Fruit fly (Drosophila melanogaster): ENCODE results near the gene CG32815.

The CG32815 gene

dm6 chrX:948285-948556 is 16.0 kb downstream of the CG32815 start (continued):
- TF ChIP-seq stc (GFP tag; IDR thresholded peaks at IDR 0.05) (no peak), Xrp1 (GFP tag; IDR thresholded peaks at IDR 0.05) (no peak), CG13123 (GFP tag; optimal IDR thresholded peaks at IDR 0.05) (no peak), Med (GFP tag) (peak; percentile 90), lov (optimal IDR thresholded peaks at IDR 0.05) (no peak), lov (GFP tag; IDR thresholded peaks at IDR 0.05) (no peak), tx (GFP tag; optimal IDR thresholded peaks at IDR 0.05) (no peak), ara (GFP tag; IDR thresholded peaks at IDR 0.05) (no peak), MBD-R2 (GFP tag; IDR thresholded peaks at IDR 0.05) (peak; percentile 20; the same call in 1 of the 2 replicates), knrl (GFP tag; IDR thresholded peaks at IDR 0.05; ENCODE audit: partially characterized antibody) (no peak), chn (GFP tag; optimal IDR thresholded peaks at IDR 0.05) (no peak), lbe (GFP tag; optimal IDR thresholded peaks at IDR 0.05) (no peak), fu2 (GFP tag; optimal IDR thresholded peaks at IDR 0.05) (peak; percentile 13), row (GFP tag; IDR thresholded peaks at IDR 0.05) (peak; percentile 73), CG10366 (GFP tag; IDR thresholded peaks at IDR 0.05) (no peak), tup (GFP tag; optimal IDR thresholded peaks at IDR 0.05) (no peak), CG9876 (GFP tag; optimal IDR thresholded peaks at IDR 0.05) (no peak), Taf1 (GFP tag; IDR thresholded peaks at IDR 0.05) (0 out of 2 replicates have a peak, but pooled peaks have one; percentile 17), ham (GFP tag; IDR thresholded peaks at IDR 0.05) (no peak), CG17361 (GFP tag; IDR thresholded peaks at IDR 0.05) (no peak), HLH54F (GFP tag; optimal IDR thresholded peaks at IDR 0.05) (no peak), en (GFP tag; optimal IDR thresholded peaks at IDR 0.05) (no peak), CG10979 (tag; optimal IDR thresholded peaks at IDR 0.05) (no peak), odd (GFP tag; optimal IDR thresholded peaks at IDR 0.05) (no peak)

dm6 chrX:951800-952199 is 19.5 kb downstream of the CG32815 start, which contains the start of gene CG3690:
CG3690 (minus strand) TSS chrX:951900.
- TF ChIP-seq zfh2 (GFP tag; optimal IDR thresholded peaks at IDR 0.05) (no peak), CG2120 (GFP tag; optimal IDR thresholded peaks at IDR 0.05) (no peak), vnd (GFP tag; IDR thresholded peaks at IDR 0.05; ENCODE audit: partially characterized antibody) (no peak), vfl (GFP tag; optimal IDR thresholded peaks at IDR 0.05) (no peak), Trl (optimal IDR thresholded peaks at IDR 0.05) (no peak), Trl (GFP tag; optimal IDR thresholded peaks at IDR 0.05) (no peak), sug (tag; optimal IDR thresholded peaks at IDR 0.05) (no peak), CG12219 (GFP tag; optimal IDR thresholded peaks at IDR 0.05) (no peak), ac (GFP tag; optimal IDR thresholded peaks at IDR 0.05) (no peak), luna (GFP tag; optimal IDR thresholded peaks at IDR 0.05) (no peak), hb (GFP tag; IDR thresholded peaks at IDR 0.05; ENCODE audit: partially characterized antibody) (no peak), Gug (GFP tag; IDR thresholded peaks at IDR 0.05) (no peak), CG12744 (GFP tag; optimal IDR thresholded peaks at IDR 0.05) (no peak), CG12299 (tag; optimal IDR thresholded peaks at IDR 0.05) (no peak), Drgx (GFP tag; IDR thresholded peaks at IDR 0.05) (no peak), CG2875 (GFP tag; optimal IDR thresholded peaks at IDR 0.05) (no peak), ERR (GFP tag; optimal IDR thresholded peaks at IDR 0.05) (no peak), grau (tag; optimal IDR thresholded peaks at IDR 0.05) (no peak), CG2889 (GFP tag; IDR thresholded peaks at IDR 0.05) (no peak)

- TF ChIP-seq Ets65A (GFP tag) (peak; percentile 76), Pdp1 (GFP tag; optimal IDR thresholded peaks at IDR 0.05) (peak in 1 of 2 experiments; percentile 9), CG32532 (GFP tag; IDR thresholded peaks at IDR 0.05) (peak; percentile 44; the same call in 1 of the 2 replicates), Ptx1 (GFP tag; IDR thresholded peaks at IDR 0.05) (peak; percentile 28; the same call in 1 of the 2 replicates), CG8290 (GFP tag; optimal IDR thresholded peaks at IDR 0.05) (no peak), CG8290 (tag; optimal IDR thresholded peaks at IDR 0.05) (peak in 1 of 2 experiments; percentile 9), crc (GFP tag; optimal IDR thresholded peaks at IDR 0.05) (no peak), lab (GFP tag; optimal IDR thresholded peaks at IDR 0.05) (peak; percentile 10), CG2678 (tag; optimal IDR thresholded peaks at IDR 0.05) (peak; percentile 3), tgo (GFP tag; IDR thresholded peaks at IDR 0.05) (peak; percentile 27; the same call in 1 of the 3 replicates), hbn (GFP tag; IDR thresholded peaks at IDR 0.05; ENCODE audit: partially characterized antibody) (no peak)
Measured at dm6 chrX:953807-954206, 21.5 kb downstream of the CG32815 start.
